Fruit fly (Drosophila melanogaster) whole organism, wandering third instar larva: ENCODE results near the gene Kdsr.

Experiments used
- Abd-B ChIP-seq: fragments of >200 bp; optimal IDR thresholded peaks from 2 replicates; lab custom pipeline; 2017; ENCODE audit warnings: missing biosample characterization, missing genetic modification characterization
- CG32264 ChIP-seq: fragments of 200-800 bp; sonication (Bioruptor generic); optimal IDR thresholded peaks from 2 replicates; lab custom pipeline; 2016; ENCODE audit warnings: missing biosample characterization, missing genetic modification characterization
- CG9705 ChIP-seq: fragments of 200-800 bp; sonication (Bioruptor generic); optimal IDR thresholded peaks from 2 replicates; lab custom pipeline; 2018; ENCODE audit warnings: missing biosample characterization, mild to moderate bottlenecking, missing genetic modification characterization
- CrebA ChIP-seq: fragments of 200-800 bp; sonication (Bioruptor generic); optimal IDR thresholded peaks from 2 replicates; lab custom pipeline; 2016; ENCODE audit warnings: missing biosample characterization, mild to moderate bottlenecking, missing genetic modification characterization, borderline replicate concordance
- Dfd ChIP-seq: fragments of >200 bp; optimal IDR thresholded peaks from 2 replicates; lab custom pipeline; 2017; ENCODE audit warnings: missing biosample characterization, missing genetic modification characterization
- Dif ChIP-seq: fragments of 200-275, 200-300 bp; sonication (Bioruptor generic); optimal IDR thresholded peaks from 2 replicates; lab custom pipeline; 2018; ENCODE audit warnings: missing biosample characterization, missing genetic modification characterization; ENCODE audit not compliant: partially characterized antibody
- GATAd ChIP-seq: sonication (Bioruptor generic); optimal IDR thresholded peaks from 2 replicates; lab custom pipeline; 2016; ENCODE audit warnings: missing biosample characterization, missing genetic modification characterization
- HLH106 ChIP-seq: fragments of 200-800 bp; optimal IDR thresholded peaks from 3 replicates; lab custom pipeline; 2019; ENCODE audit warnings: missing biosample characterization, mild to moderate bottlenecking, missing genetic modification characterization, moderate library complexity
- Hnf4 ChIP-seq: fragments of 200-800 bp; sonication (Bioruptor generic); optimal IDR thresholded peaks from 2 replicates; lab custom pipeline; 2016; ENCODE audit warnings: missing biosample characterization, mild to moderate bottlenecking, missing genetic modification characterization
- Hr83 ChIP-seq: fragments of 200-300 bp; sonication (Bioruptor generic); optimal IDR thresholded peaks from 2 replicates; lab custom pipeline; 2016; ENCODE audit warnings: missing biosample characterization, mild to moderate bottlenecking, missing genetic modification characterization, moderate library complexity; ENCODE audit not compliant: poor library complexity, severe bottlenecking
- Jra ChIP-seq: sonication (Bioruptor generic); optimal IDR thresholded peaks from 2 replicates; lab custom pipeline; 2016; ENCODE audit warnings: missing biosample characterization, missing genetic modification characterization
- Mio ChIP-seq: sonication (Bioruptor generic); optimal IDR thresholded peaks from 2 replicates; lab custom pipeline; 2016; ENCODE audit warnings: missing biosample characterization, missing genetic modification characterization
- Myc ChIP-seq: fragments of >200 bp; optimal IDR thresholded peaks from 2 replicates; lab custom pipeline; 2017
- N ChIP-seq: fragments of >200 bp; optimal IDR thresholded peaks from 2 replicates; lab custom pipeline; 2018; ENCODE audit warnings: missing biosample characterization, missing external identifiers, missing genetic modification characterization
- OdsH ChIP-seq: fragments of 200-800 bp; sonication (Bioruptor generic); optimal IDR thresholded peaks from 2 replicates; lab custom pipeline; 2016; ENCODE audit warnings: missing biosample characterization, mild to moderate bottlenecking, missing genetic modification characterization
- Sp1 ChIP-seq: fragments of 200-800 bp; sonication (Bioruptor generic); optimal IDR thresholded peaks from 3 replicates; lab custom pipeline; 2019; ENCODE audit warnings: missing biosample characterization, mild to moderate bottlenecking, missing genetic modification characterization, moderate library complexity
- Vsx2 ChIP-seq: fragments of 200-300, 225-300 bp; sonication (Bioruptor generic); optimal IDR thresholded peaks from 2 replicates; lab custom pipeline; 2018; ENCODE audit warnings: missing biosample characterization, missing genetic modification characterization; ENCODE audit not compliant: partially characterized antibody
- br ChIP-seq: fragments of 200-800 bp; sonication (Bioruptor generic); optimal IDR thresholded peaks from 2 replicates; lab custom pipeline; 2016; ENCODE audit warnings: missing biosample characterization, missing genetic modification characterization
- brk ChIP-seq: fragments of 200-800 bp; sonication (Bioruptor generic); optimal IDR thresholded peaks from 2 replicates; lab custom pipeline; 2016; ENCODE audit warnings: missing biosample characterization, mild to moderate bottlenecking, missing genetic modification characterization
- dl ChIP-seq, 2 experiments: fragments of 175-275, 200-275 bp in 1 of 2; fragments of 200-275 bp in 1 of 2; sonication (Bioruptor generic); optimal IDR thresholded peaks; lab custom pipeline; 2018; ENCODE audit warnings: mild to moderate bottlenecking in 2 of 2, missing biosample characterization in 2 of 2, missing genetic modification characterization in 2 of 2, moderate library complexity in 2 of 2; ENCODE audit not compliant: partially characterized antibody in 2 of 2, insufficient read depth in 1 of 2
- dmrt93B ChIP-seq: fragments of 200-800 bp; sonication (Bioruptor generic); optimal IDR thresholded peaks from 2 replicates; lab custom pipeline; 2018; ENCODE audit warnings: missing biosample characterization, mild to moderate bottlenecking, missing genetic modification characterization
- dsf ChIP-seq: sonication (Bioruptor generic); optimal IDR thresholded peaks from 2 replicates; lab custom pipeline; 2016; ENCODE audit warnings: missing biosample characterization, missing genetic modification characterization, borderline replicate concordance
- ey ChIP-seq: fragments of 200-800 bp; sonication (Bioruptor generic); optimal IDR thresholded peaks from 2 replicates; lab custom pipeline; 2016; ENCODE audit warnings: missing biosample characterization, missing genetic modification characterization
- foxo ChIP-seq, 2 experiments: fragments of 200-800 bp; sonication (Bioruptor generic); optimal IDR thresholded peaks; 2 replicates in 1 of 2; 3 replicates in 1 of 2; lab custom pipeline; 2016 to 2017; ENCODE audit warnings: missing biosample characterization in 2 of 2, missing genetic modification characterization in 2 of 2
- fru ChIP-seq: fragments of 200-800 bp; sonication (Bioruptor generic); optimal IDR thresholded peaks from 3 replicates; lab custom pipeline; 2016; ENCODE audit warnings: missing biosample characterization, mild to moderate bottlenecking, missing genetic modification characterization
- h ChIP-seq: fragments of 200-800 bp; sonication (Bioruptor generic); optimal IDR thresholded peaks from 3 replicates; lab custom pipeline; 2016; ENCODE audit warnings: missing biosample characterization, mild to moderate bottlenecking, missing genetic modification characterization
- jim ChIP-seq: fragments of 175-275, 200-325 bp; sonication (Bioruptor generic); optimal IDR thresholded peaks from 2 replicates; lab custom pipeline; 2016; ENCODE audit warnings: missing biosample characterization, mild to moderate bottlenecking, missing genetic modification characterization
- lola ChIP-seq: fragments of >200 bp; optimal IDR thresholded peaks from 2 replicates; lab custom pipeline; 2017; ENCODE audit warnings: missing biosample characterization, missing genetic modification characterization
- pan ChIP-seq: fragments of >200 bp; optimal IDR thresholded peaks from 2 replicates; lab custom pipeline; 2017
- psq ChIP-seq: fragments of 200-800 bp; sonication (Bioruptor generic); optimal IDR thresholded peaks from 3 replicates; lab custom pipeline; 2017; ENCODE audit warnings: missing biosample characterization, mild to moderate bottlenecking, missing genetic modification characterization, moderate library complexity
- sv ChIP-seq: fragments of 200-800 bp; sonication (Bioruptor generic); optimal IDR thresholded peaks from 3 replicates; lab custom pipeline; 2016; ENCODE audit warnings: missing biosample characterization, missing genetic modification characterization
- tai ChIP-seq: sonication (Bioruptor generic); optimal IDR thresholded peaks from 2 replicates; lab custom pipeline; 2016; ENCODE audit warnings: missing biosample characterization, missing genetic modification characterization
- usp ChIP-seq: fragments of >200 bp; optimal IDR thresholded peaks from 2 replicates; lab custom pipeline; 2017; ENCODE audit warnings: missing biosample characterization, missing genetic modification characterization
- woc ChIP-seq: sonication (Bioruptor generic); optimal IDR thresholded peaks from 2 replicates; lab custom pipeline; 2016; ENCODE audit warnings: missing biosample characterization, mild to moderate bottlenecking, missing genetic modification characterization

Gene Kdsr

DNA sequence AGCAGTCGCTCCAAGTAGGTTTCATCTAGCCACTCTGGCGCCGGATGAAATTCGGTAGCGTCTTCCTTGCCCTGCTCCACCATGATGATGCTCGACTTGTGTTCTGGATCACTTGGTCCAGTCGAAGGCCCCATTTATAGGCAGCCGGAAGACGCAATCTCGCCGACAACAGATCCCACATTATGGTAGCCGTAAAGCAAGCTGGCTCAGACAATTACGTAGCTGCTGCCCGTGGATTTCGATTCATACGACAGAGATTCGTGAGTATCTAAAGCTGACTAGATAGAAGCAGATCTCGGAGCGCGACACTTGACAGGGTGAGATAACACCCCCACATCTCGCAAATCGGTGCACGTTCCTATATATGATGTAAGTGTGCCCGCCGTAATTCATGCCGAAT lies 14.8 kb upstream of the Kdsr start, which contains the start of gene CG10513:
Gene CG10513 (minus strand): TSS at position 101 of the 400 bp plus-strand sequence.
- no peak for TF ChIP-seq brk (GFP tag; lab: Kevin White, UChicago)
- no peak for TF ChIP-seq N
- TF ChIP-seq dmrt93B (GFP tag; lab: Kevin White, UChicago): no peak
- TF ChIP-seq fru: no peak
- no peak for TF ChIP-seq Dif (GFP tag; lab: Kevin White, UChicago)
- TF ChIP-seq woc (GFP tag; lab: Kevin White, UChicago): no peak
- TF ChIP-seq CG32264 (GFP tag; lab: Kevin White, UChicago): no peak
- TF ChIP-seq br (GFP tag; lab: Kevin White, UChicago): no peak
- no peak for TF ChIP-seq CG9705 (GFP tag; lab: Kevin White, UChicago)
- TF ChIP-seq CrebA (GFP tag; lab: Kevin White, UChicago): no peak
- no peak for TF ChIP-seq Hr83 (GFP tag; lab: Kevin White, UChicago)
- TF ChIP-seq Jra (GFP tag; lab: Kevin White, UChicago): no peak
- TF ChIP-seq dsf (GFP tag; lab: Kevin White, UChicago): no peak
- TF ChIP-seq pan (lab: Kevin White, UChicago): no peak
- no peak for TF ChIP-seq sv (GFP tag; lab: Kevin White, UChicago)
- no peak for TF ChIP-seq Dfd
- no peak for TF ChIP-seq GATAd
- TF ChIP-seq foxo (GFP tag; optimal IDR thresholded peaks at IDR 0.05; lab: Kevin White, UChicago): no peak
- TF ChIP-seq tai (GFP tag; lab: Kevin White, UChicago): no peak
- no peak for TF ChIP-seq Mio (GFP tag; lab: Kevin White, UChicago)

- TF ChIP-seq lola (GFP tag; lab: Kevin White, UChicago): no peak
- no peak for TF ChIP-seq Vsx2 (GFP tag; lab: Kevin White, UChicago)
- TF ChIP-seq jim: no peak
- no peak for TF ChIP-seq Hnf4 (GFP tag; lab: Kevin White, UChicago)
Measured at dm6 chr3R:25275276-25275675, 13.0 kb upstream of the Kdsr start.

DNA sequence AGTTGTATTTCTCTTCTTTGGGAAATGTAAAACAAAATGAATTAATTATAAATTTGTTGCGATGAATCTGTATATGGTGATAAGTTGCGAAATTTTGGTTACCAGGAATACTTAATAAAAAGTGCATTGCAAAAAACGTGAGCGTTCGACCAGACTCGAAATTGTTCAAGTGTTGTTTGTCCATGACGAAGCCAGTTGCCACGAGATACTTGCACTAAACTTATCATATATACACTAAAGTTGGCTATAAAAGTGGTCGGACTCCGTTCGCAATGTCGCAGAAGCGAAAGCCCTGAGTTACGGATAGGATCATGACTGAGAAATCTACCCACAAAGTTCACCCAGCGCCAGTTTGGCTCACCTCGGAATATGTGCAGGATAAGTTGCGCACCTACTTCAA lies 11.2 kb upstream of the Kdsr start, which contains the start of gene CG11878:
Gene CG11878 (plus strand): TSS at position 301 of the 400 bp plus-strand sequence.
- no peak for TF ChIP-seq tai (GFP tag; lab: Kevin White, UChicago)
- TF ChIP-seq usp: no peak
- no peak for TF ChIP-seq OdsH
- no peak for TF ChIP-seq HLH106
- TF ChIP-seq h (GFP tag; lab: Kevin White, UChicago): no peak
- no peak for TF ChIP-seq dl (GFP tag; optimal IDR thresholded peaks at IDR 0.05; lab: Kevin White, UChicago; ENCODE audit: insufficient read depth in 1 of 2, partially characterized antibody in 2 of 2)
- TF ChIP-seq Abd-B (GFP tag; lab: Kevin White, UChicago): no peak
- TF ChIP-seq ey (GFP tag; lab: Kevin White, UChicago): no peak
- no peak for TF ChIP-seq brk (GFP tag; lab: Kevin White, UChicago)
- no peak for TF ChIP-seq Jra (GFP tag; lab: Kevin White, UChicago)
- no peak for TF ChIP-seq Dfd
- no peak for TF ChIP-seq jim
- no peak for TF ChIP-seq N
- no peak for TF ChIP-seq dmrt93B (GFP tag; lab: Kevin White, UChicago)
- TF ChIP-seq lola (GFP tag; lab: Kevin White, UChicago): no peak
- no peak for TF ChIP-seq Mio (GFP tag; lab: Kevin White, UChicago)
- no peak for TF ChIP-seq Sp1
- no peak for TF ChIP-seq Myc (lab: Kevin White, UChicago)

dm6 chr3R:25269909-25270308 lies 7.6 kb upstream of the Kdsr start, which contains the start of the genes CG11889 and CG11891:
TSS of gene CG11889 (plus strand) at chr3R:25270209.
TSS of gene CG11891 (plus strand) at chr3R:25270209.
- TF ChIP-seq Mio (GFP tag; lab: Kevin White, UChicago) (no peak), Dfd (no peak), usp (no peak), CG32264 (GFP tag; lab: Kevin White, UChicago) (no peak), br (GFP tag; lab: Kevin White, UChicago) (no peak), GATAd (no peak), Hnf4 (GFP tag; lab: Kevin White, UChicago) (no peak), psq (GFP tag; lab: Kevin White, UChicago) (no peak), Abd-B (GFP tag; lab: Kevin White, UChicago) (no peak)
